Worm (Caenorhabditis elegans): ENCODE data around the gene R03G8.1.

ce11 chrX:13088539-13088938 is 4.2 kb downstream of the R03G8.1 start:
- TF ChIP-seq elt-1 (tag; optimal IDR thresholded peaks at IDR 0.05) (no peak), tbx-2 (tag; optimal IDR thresholded peaks at IDR 0.05) (no peak), ceh-82 (tag; optimal IDR thresholded peaks at IDR 0.05) (no peak), nhr-25 (tag; optimal IDR thresholded peaks at IDR 0.05) (no peak)
